Fruit fly (Drosophila melanogaster) whole organism, prepupa: Measurements from ENCODE around the gene stwl.

Experiments used
- Blimp-1 ChIP-seq: fragments of 200-800 bp; sonication (Bioruptor generic); optimal IDR thresholded peaks from 3 replicates; lab custom pipeline; 2017; ENCODE audit warnings: missing biosample characterization, missing genetic modification characterization, mild to moderate bottlenecking, moderate library complexity, missing genetic modification reagents
- CG10631 ChIP-seq: fragments of 200-800 bp; sonication (Bioruptor generic); optimal IDR thresholded peaks from 2 replicates; lab custom pipeline; 2016; ENCODE audit warnings: missing biosample characterization, missing genetic modification characterization
- CG11294 ChIP-seq: fragments of 200-800 bp; sonication (Bioruptor generic); IDR thresholded peaks from 2 replicates; pipeline ENCODE4 v1.3.6; 2022; ENCODE audit warnings: missing biosample characterization, missing genetic modification characterization
- CG11762 ChIP-seq: fragments of 200-800 bp; sonication (Bioruptor generic); optimal IDR thresholded peaks from 3 replicates; lab custom pipeline; 2016; ENCODE audit warnings: missing biosample characterization, missing genetic modification characterization; ENCODE audit not compliant: insufficient read depth
- CG11902 ChIP-seq: fragments of 200-800 bp; sonication (Bioruptor generic); optimal IDR thresholded peaks from 3 replicates; lab custom pipeline; 2016; ENCODE audit warnings: missing biosample characterization, missing genetic modification characterization
- CG15336 ChIP-seq: fragments of 200-800 bp; sonication (Bioruptor generic); IDR thresholded peaks from 2 replicates; pipeline ENCODE4 v1.3.6; 2022; ENCODE audit warnings: missing biosample characterization, missing genetic modification characterization
- CG1621 ChIP-seq: fragments of 200-800 bp; sonication (Bioruptor generic); optimal IDR thresholded peaks from 3 replicates; lab custom pipeline; 2018; ENCODE audit warnings: missing biosample characterization, mild to moderate bottlenecking, missing genetic modification characterization
- CG16779 ChIP-seq: fragments of 200-800 bp; sonication (Bioruptor generic); optimal IDR thresholded peaks from 3 replicates; lab custom pipeline; 2017; ENCODE audit warnings: missing biosample characterization, mild to moderate bottlenecking, missing genetic modification characterization
- CG31627 ChIP-seq: fragments of 200-800 bp; sonication (Bioruptor generic); optimal IDR thresholded peaks from 3 replicates; lab custom pipeline; 2016; ENCODE audit warnings: missing biosample characterization, missing genetic modification characterization
- CG32006 ChIP-seq: fragments of 200-800 bp; sonication (Bioruptor generic); optimal IDR thresholded peaks from 3 replicates; lab custom pipeline; 2017; ENCODE audit warnings: missing biosample characterization, mild to moderate bottlenecking, missing genetic modification characterization
- CG34406 ChIP-seq: fragments of 200-800 bp; sonication (Bioruptor generic); optimal IDR thresholded peaks from 3 replicates; lab custom pipeline; 2016; ENCODE audit warnings: missing biosample characterization, missing genetic modification characterization
- CG3919 ChIP-seq: fragments of 200-800 bp; sonication (Bioruptor generic); optimal IDR thresholded peaks from 3 replicates; lab custom pipeline; 2016; ENCODE audit warnings: missing biosample characterization, missing genetic modification characterization
- CG4318 ChIP-seq: fragments of 200-800 bp; sonication (Bioruptor generic); optimal IDR thresholded peaks from 3 replicates; lab custom pipeline; 2017; ENCODE audit warnings: missing biosample characterization, mild to moderate bottlenecking, missing genetic modification characterization
- CG6163 ChIP-seq: fragments of 200-800 bp; sonication (Bioruptor generic); IDR thresholded peaks from 3 replicates; pipeline ENCODE4 v1.3.6; 2022; ENCODE audit warnings: missing biosample characterization, missing genetic modification characterization
- CG6276 ChIP-seq: fragments of 200-800 bp; sonication (Bioruptor generic); optimal IDR thresholded peaks from 2 replicates; lab custom pipeline; 2017; ENCODE audit warnings: missing biosample characterization, mild to moderate bottlenecking, missing genetic modification characterization
- CG6792 ChIP-seq: fragments of 200-800 bp; sonication (Bioruptor generic); optimal IDR thresholded peaks from 3 replicates; lab custom pipeline; 2016; ENCODE audit warnings: missing biosample characterization, missing genetic modification characterization
- CG6808 ChIP-seq: fragments of 200-800 bp; sonication (Bioruptor generic); optimal IDR thresholded peaks from 3 replicates; lab custom pipeline; 2017; ENCODE audit warnings: missing biosample characterization, missing genetic modification characterization, mild to moderate bottlenecking, moderate library complexity, missing genetic modification reagents
- CG7368 ChIP-seq: fragments of 200-800 bp; sonication (Bioruptor generic); optimal IDR thresholded peaks from 3 replicates; lab custom pipeline; 2016; ENCODE audit warnings: missing biosample characterization, missing genetic modification characterization
- CG8119 ChIP-seq: fragments of 200-800 bp; sonication (Bioruptor generic); IDR thresholded peaks from 3 replicates; pipeline ENCODE4 v1.3.6; 2022; ENCODE audit warnings: missing biosample characterization, missing genetic modification characterization
- CG8319 ChIP-seq: fragments of 200-800 bp; sonication (Bioruptor generic); optimal IDR thresholded peaks from 3 replicates; lab custom pipeline; 2016; ENCODE audit warnings: missing biosample characterization, missing genetic modification characterization
- CG8632 ChIP-seq: fragments of 200-800 bp; sonication (Bioruptor generic); optimal IDR thresholded peaks from 3 replicates; lab custom pipeline; 2016; ENCODE audit warnings: missing biosample characterization, missing genetic modification characterization
- CG9139 ChIP-seq: fragments of 200-800 bp; sonication (Bioruptor generic); optimal IDR thresholded peaks from 3 replicates; lab custom pipeline; 2017; ENCODE audit warnings: missing biosample characterization, mild to moderate bottlenecking, missing genetic modification characterization
- Eip75B ChIP-seq: fragments of 200-800 bp; sonication (Bioruptor generic); optimal IDR thresholded peaks from 3 replicates; lab custom pipeline; 2016; ENCODE audit warnings: missing biosample characterization, missing genetic modification characterization
- Ets21C ChIP-seq: fragments of 200-800 bp; sonication (Bioruptor generic); optimal IDR thresholded peaks from 3 replicates; lab custom pipeline; 2016; ENCODE audit warnings: missing biosample characterization, missing genetic modification characterization
- Ets96B ChIP-seq: fragments of 200-800 bp; optimal IDR thresholded peaks from 2 replicates; lab custom pipeline; 2019; ENCODE audit warnings: missing biosample characterization, mild to moderate bottlenecking, missing genetic modification characterization, moderate library complexity
- Gug ChIP-seq: fragments of 200-800 bp; sonication (Bioruptor generic); IDR thresholded peaks from 2 replicates; pipeline ENCODE4 v1.3.6; 2022; ENCODE audit warnings: missing biosample characterization, missing genetic modification characterization
- Hr38 ChIP-seq: sonication (Bioruptor generic); optimal IDR thresholded peaks from 2 replicates; lab custom pipeline; 2016; ENCODE audit warnings: missing biosample characterization, missing genetic modification characterization
- Hr39 ChIP-seq: fragments of 200-800 bp; sonication (Bioruptor generic); optimal IDR thresholded peaks from 2 replicates; lab custom pipeline; 2016; ENCODE audit warnings: missing biosample characterization, missing genetic modification characterization
- Hr4 ChIP-seq: fragments of 200-800 bp; sonication (Bioruptor generic); optimal IDR thresholded peaks from 3 replicates; lab custom pipeline; 2016; ENCODE audit warnings: missing biosample characterization, missing genetic modification characterization
- Lpt ChIP-seq: fragments of 200-800 bp; sonication (Bioruptor generic); optimal IDR thresholded peaks from 3 replicates; lab custom pipeline; 2016; ENCODE audit warnings: missing biosample characterization, missing genetic modification characterization
- Met ChIP-seq: fragments of 200-800 bp; sonication (Bioruptor generic); optimal IDR thresholded peaks from 3 replicates; lab custom pipeline; 2016; ENCODE audit warnings: missing biosample characterization, missing genetic modification characterization
- Smox ChIP-seq: fragments of 200-800 bp; sonication (Bioruptor generic); optimal IDR thresholded peaks from 3 replicates; lab custom pipeline; 2016; ENCODE audit warnings: missing biosample characterization, missing genetic modification characterization
- Sox102F ChIP-seq: fragments of 200-800 bp; sonication (Bioruptor generic); optimal IDR thresholded peaks from 2 replicates; lab custom pipeline; 2016; ENCODE audit warnings: missing biosample characterization, mild to moderate bottlenecking, missing genetic modification characterization
- Sox14 ChIP-seq: fragments of 200-800 bp; sonication (Bioruptor generic); optimal IDR thresholded peaks from 3 replicates; lab custom pipeline; 2016; ENCODE audit warnings: missing biosample characterization, missing genetic modification characterization
- Sox15 ChIP-seq: fragments of 200-800 bp; sonication (Bioruptor generic); optimal IDR thresholded peaks from 3 replicates; lab custom pipeline; 2016; ENCODE audit warnings: missing biosample characterization, missing genetic modification characterization
- achi ChIP-seq: fragments of 200-800 bp; sonication (Bioruptor generic); optimal IDR thresholded peaks from 3 replicates; lab custom pipeline; 2016; ENCODE audit warnings: missing biosample characterization, missing genetic modification characterization
- acj6 ChIP-seq: fragments of 200-800 bp; sonication (Bioruptor generic); optimal IDR thresholded peaks from 3 replicates; lab custom pipeline; 2016; ENCODE audit warnings: missing biosample characterization, missing genetic modification characterization
- cyc ChIP-seq: fragments of 200-800 bp; sonication (Bioruptor generic); optimal IDR thresholded peaks from 3 replicates; lab custom pipeline; 2016; ENCODE audit warnings: missing biosample characterization, missing genetic modification characterization
- dac ChIP-seq: fragments of 200-800 bp; sonication (Bioruptor generic); optimal IDR thresholded peaks from 2 replicates; lab custom pipeline; 2017; ENCODE audit warnings: missing biosample characterization, mild to moderate bottlenecking, missing genetic modification characterization
- dsx ChIP-seq: fragments of 200-800 bp; optimal IDR thresholded peaks from 3 replicates; lab custom pipeline; 2019; ENCODE audit warnings: missing biosample characterization, mild to moderate bottlenecking, missing genetic modification characterization, moderate library complexity; ENCODE audit not compliant: poor library complexity, severe bottlenecking
- fd59A ChIP-seq: fragments of 200-800 bp; sonication (Bioruptor generic); optimal IDR thresholded peaks from 2 replicates; lab custom pipeline; 2017; ENCODE audit warnings: missing biosample characterization, mild to moderate bottlenecking, missing genetic modification characterization, missing genetic modification reagents
- fd85E ChIP-seq: fragments of 200-800 bp; sonication (Bioruptor generic); optimal IDR thresholded peaks from 3 replicates; lab custom pipeline; 2016; ENCODE audit warnings: missing biosample characterization, missing genetic modification characterization
- fkh ChIP-seq: fragments of 200-800 bp; sonication (Bioruptor generic); optimal IDR thresholded peaks from 3 replicates; lab custom pipeline; 2017; ENCODE audit warnings: missing biosample characterization, mild to moderate bottlenecking, missing genetic modification characterization, moderate library complexity
- lz ChIP-seq: fragments of 200-800 bp; sonication (Bioruptor generic); optimal IDR thresholded peaks from 3 replicates; lab custom pipeline; 2016; ENCODE audit warnings: missing biosample characterization, missing genetic modification characterization
- net ChIP-seq: fragments of 200-800 bp; sonication (Bioruptor generic); optimal IDR thresholded peaks from 3 replicates; lab custom pipeline; 2016; ENCODE audit warnings: missing biosample characterization, missing genetic modification characterization
- pdm3 ChIP-seq: fragments of 200-800 bp; sonication (Bioruptor generic); optimal IDR thresholded peaks from 3 replicates; lab custom pipeline; 2016; ENCODE audit warnings: missing biosample characterization, missing genetic modification characterization
- salr ChIP-seq, 2 experiments: fragments of 200-800 bp; sonication (Bioruptor generic); optimal IDR thresholded peaks; 3 replicates each; lab custom pipeline; 2016 to 2018; ENCODE audit warnings: missing biosample characterization in 2 of 2, missing genetic modification characterization in 2 of 2, mild to moderate bottlenecking in 1 of 2
- spab ChIP-seq: fragments of 200-800 bp; sonication (Bioruptor generic); optimal IDR thresholded peaks from 2 replicates; lab custom pipeline; 2017; ENCODE audit warnings: missing biosample characterization, mild to moderate bottlenecking, missing genetic modification characterization, missing genetic modification reagents
- ss ChIP-seq, 2 experiments: fragments of 200-800 bp; sonication (Bioruptor generic); optimal IDR thresholded peaks; 2 replicates in 1 of 2; 3 replicates in 1 of 2; lab custom pipeline; 2017 to 2018; ENCODE audit warnings: mild to moderate bottlenecking in 2 of 2, missing biosample characterization in 2 of 2, missing genetic modification characterization in 2 of 2, moderate library complexity in 1 of 2
- svp ChIP-seq: fragments of 200-800 bp; sonication (Bioruptor generic); peaks from one replicate; lab custom pipeline; 2016; ENCODE audit warnings: missing biosample characterization, missing genetic modification characterization
- vri ChIP-seq: fragments of 200-800 bp; sonication (Bioruptor generic); optimal IDR thresholded peaks from 3 replicates; lab custom pipeline; 2016; ENCODE audit warnings: missing biosample characterization, mild to moderate bottlenecking, missing genetic modification characterization

stwl gene

dm6 chr3L:14356507-14357291 lies 53.0 kb downstream of the stwl start:
- TF ChIP-seq fd85E (GFP tag; lab: Kevin White, UChicago) = no peak
- no peak for TF ChIP-seq achi (GFP tag; lab: Kevin White, UChicago)
- no peak for TF ChIP-seq CG31627 (GFP tag; lab: Kevin White, UChicago)
- TF ChIP-seq cyc (GFP tag; lab: Kevin White, UChicago) = no peak
- peak; percentile 14 for TF ChIP-seq Met
- no peak for TF ChIP-seq Blimp-1
- peak; percentile 15 for TF ChIP-seq Hr4
- TF ChIP-seq Ets96B = peak; percentile 18
- no peak for TF ChIP-seq Lpt (GFP tag; lab: Kevin White, UChicago)
- no peak for TF ChIP-seq CG8319 (GFP tag; lab: Kevin White, UChicago)
- no peak for TF ChIP-seq CG3919 (GFP tag; lab: Kevin White, UChicago)
- no peak for TF ChIP-seq CG16779
- TF ChIP-seq net (GFP tag; lab: Kevin White, UChicago) = peak; percentile 14
- TF ChIP-seq Eip75B (GFP tag; lab: Kevin White, UChicago) = peak; percentile 15
- no peak for TF ChIP-seq Hr39 (GFP tag; lab: Kevin White, UChicago)
- no peak for TF ChIP-seq salr (GFP tag; optimal IDR thresholded peaks at IDR 0.05; lab: Kevin White, UChicago)
- TF ChIP-seq CG1621 (tag; lab: Kevin White, UChicago) = no peak
- TF ChIP-seq Sox102F = peak; percentile 17
- TF ChIP-seq svp = peak; percentile 66
- peak; percentile 1 for TF ChIP-seq fd59A (GFP tag; lab: Kevin White, UChicago)
- TF ChIP-seq spab = no peak
- peak; percentile 22 for TF ChIP-seq CG6808 (GFP tag; lab: Kevin White, UChicago)
- TF ChIP-seq CG6163 (GFP tag; lab: Robert Waterston, UW) = peak; percentile 49; the same call in 1 of the 3 replicates
- no peak for TF ChIP-seq CG11294
- TF ChIP-seq CG10631 (GFP tag; lab: Kevin White, UChicago) = no peak
- peak in 1 of 2 experiments; percentile 35 for TF ChIP-seq ss (GFP tag; optimal IDR thresholded peaks at IDR 0.05; lab: Kevin White, UChicago)
- no peak for TF ChIP-seq CG6276 (GFP tag; lab: Kevin White, UChicago)
- no peak for TF ChIP-seq CG7368 (GFP tag; lab: Kevin White, UChicago)
- TF ChIP-seq CG8119 (GFP tag; lab: Robert Waterston, UW) = peak; percentile 28; the same call in 1 of the 3 replicates
- no peak for TF ChIP-seq acj6 (GFP tag; lab: Kevin White, UChicago)
- TF ChIP-seq dsx (GFP tag; lab: Kevin White, UChicago) = peak; percentile 24
- no peak for TF ChIP-seq CG11762 (GFP tag; lab: Kevin White, UChicago)
- no peak for TF ChIP-seq Gug (GFP tag; lab: Robert Waterston, UW)
- no peak for TF ChIP-seq vri
- no peak for TF ChIP-seq CG9139 (GFP tag; lab: Kevin White, UChicago)
- no peak for TF ChIP-seq CG8632 (GFP tag; lab: Kevin White, UChicago)
- TF ChIP-seq Ets21C (GFP tag; lab: Kevin White, UChicago) = no peak
- TF ChIP-seq dac (GFP tag; lab: Kevin White, UChicago) = no peak
- TF ChIP-seq CG15336 = 0 out of 2 replicates have a peak, but pooled peaks have one; percentile 37
- no peak for TF ChIP-seq Sox15 (GFP tag; lab: Kevin White, UChicago)
- no peak for TF ChIP-seq CG11902 (GFP tag; lab: Kevin White, UChicago)
- TF ChIP-seq Smox (GFP tag; lab: Kevin White, UChicago) = peak; percentile 0
- TF ChIP-seq pdm3 (GFP tag; lab: Kevin White, UChicago) = peak; percentile 19
- no peak for TF ChIP-seq CG4318
- TF ChIP-seq CG6792 (GFP tag; lab: Kevin White, UChicago) = peak; percentile 35
- TF ChIP-seq Sox14 (GFP tag; lab: Kevin White, UChicago) = peak; percentile 30
- TF ChIP-seq lz (GFP tag; lab: Kevin White, UChicago) = no peak
- TF ChIP-seq fkh = no peak
- TF ChIP-seq CG34406 (GFP tag; lab: Kevin White, UChicago) = peak; percentile 3
- TF ChIP-seq Hr38 (GFP tag; lab: Kevin White, UChicago) = no peak
- TF ChIP-seq CG32006 = peak; percentile 15
